Fruit fly (Drosophila melanogaster) whole organism, embryonic: Measurements from ENCODE around the gene SecCl.

ENCODE experiments used
- Awh ChIP-seq: fragments of 200-800 bp; sonication (Bioruptor generic); IDR thresholded peaks from 2 replicates; pipeline ENCODE4, ENCODE4 v1.3.6; 2022; ENCODE audit warnings: missing biosample characterization, missing genetic modification characterization
- Bteb2 ChIP-seq: fragments of 200-800 bp; sonication (Bioruptor generic); optimal IDR thresholded peaks from 2 replicates; lab custom pipeline; 2016; ENCODE audit warnings: missing biosample characterization, missing genetic modification characterization
- CG10543 ChIP-seq: fragments of 200-800 bp; sonication (Bioruptor generic); optimal IDR thresholded peaks from 3 replicates; lab custom pipeline; 2017; ENCODE audit warnings: missing biosample characterization, mild to moderate bottlenecking, missing genetic modification characterization, moderate library complexity
- CG14710 ChIP-seq: fragments of 200-800 bp; sonication (Bioruptor generic); optimal IDR thresholded peaks from 3 replicates; lab custom pipeline; 2019; ENCODE audit warnings: missing biosample characterization, mild to moderate bottlenecking, missing genetic modification characterization, moderate library complexity
- CG15696 ChIP-seq: fragments of 200-800 bp; sonication (Bioruptor generic); optimal IDR thresholded peaks from 2 replicates; lab custom pipeline; 2019; ENCODE audit warnings: missing biosample characterization, mild to moderate bottlenecking, missing genetic modification characterization, moderate library complexity
- CG16779 ChIP-seq: fragments of 200-800 bp; sonication (Bioruptor generic); IDR thresholded peaks from 2 replicates; pipeline ENCODE4 v1.3.6; 2022; ENCODE audit warnings: missing biosample characterization, missing genetic modification characterization
- CG17186 ChIP-seq: fragments of 200-800 bp; sonication (Bioruptor generic); optimal IDR thresholded peaks from 3 replicates; lab custom pipeline; 2017; ENCODE audit warnings: missing biosample characterization, missing genetic modification reagents, missing genetic modification characterization
- CG2120 ChIP-seq: fragments of 200-800 bp; sonication (Bioruptor generic); optimal IDR thresholded peaks from 3 replicates; lab custom pipeline; 2016; ENCODE audit warnings: missing biosample characterization, missing genetic modification characterization
- CG3065 ChIP-seq: fragments of 200-800 bp; sonication (Bioruptor generic); optimal IDR thresholded peaks from 2 replicates; lab custom pipeline; 2016; ENCODE audit warnings: missing biosample characterization, missing genetic modification characterization
- CG4424 ChIP-seq: fragments of 200-800 bp; sonication (Bioruptor generic); optimal IDR thresholded peaks from 3 replicates; lab custom pipeline; 2016; ENCODE audit warnings: missing biosample characterization, missing genetic modification characterization
- CG4617 ChIP-seq: fragments of 200-800 bp; sonication (Bioruptor generic); optimal IDR thresholded peaks from 3 replicates; lab custom pipeline; 2016; ENCODE audit warnings: missing biosample characterization, missing genetic modification characterization, borderline replicate concordance
- CG6272 ChIP-seq: fragments of 200-800 bp; sonication (Bioruptor generic); IDR thresholded peaks from 2 replicates; pipeline ENCODE4 v1.3.6; 2022; ENCODE audit warnings: missing biosample characterization, missing genetic modification characterization
- CG6813 ChIP-seq: fragments of 200-800 bp; sonication (Bioruptor generic); optimal IDR thresholded peaks from 2 replicates; lab custom pipeline; 2017; ENCODE audit warnings: missing biosample characterization, missing genetic modification characterization, mild to moderate bottlenecking, moderate library complexity, missing genetic modification reagents
- CG8478 ChIP-seq: fragments of >200 bp; optimal IDR thresholded peaks from 2 replicates; lab custom pipeline; 2018
- CG8765 ChIP-seq: fragments of 200-800 bp; sonication (Bioruptor generic); IDR thresholded peaks from 2 replicates; pipeline ENCODE4 v1.3.6; 2022; ENCODE audit warnings: missing biosample characterization, missing genetic modification characterization
- CG9437 ChIP-seq: fragments of 200-800 bp; sonication (Bioruptor generic); optimal IDR thresholded peaks from 2 replicates; lab custom pipeline; 2018; ENCODE audit warnings: missing biosample characterization, mild to moderate bottlenecking, missing genetic modification characterization
- CkIIα-i1 ChIP-seq: fragments of 200-800 bp; sonication (Bioruptor generic); IDR thresholded peaks from 2 replicates; pipeline ENCODE4 v1.3.6; 2022; ENCODE audit warnings: missing biosample characterization, missing genetic modification characterization
- CoRest ChIP-seq: fragments of 200-800 bp; sonication (Bioruptor generic); optimal IDR thresholded peaks from 3 replicates; lab custom pipeline; 2018; ENCODE audit warnings: missing biosample characterization, mild to moderate bottlenecking, missing genetic modification characterization, moderate library complexity
- Ets65A ChIP-seq: fragments of 200-800 bp; sonication (Bioruptor generic); peaks from one replicate; lab custom pipeline; 2016; ENCODE audit warnings: missing biosample characterization, missing genetic modification characterization
- Fer1 ChIP-seq: fragments of 200-800 bp; sonication (Bioruptor generic); optimal IDR thresholded peaks from 2 replicates; lab custom pipeline; 2017; ENCODE audit warnings: missing biosample characterization, mild to moderate bottlenecking, missing genetic modification characterization
- HmgD ChIP-seq: fragments of 200-800 bp; sonication (Bioruptor generic); optimal IDR thresholded peaks from 3 replicates; lab custom pipeline; 2016; ENCODE audit warnings: missing biosample characterization, missing genetic modification characterization
- Hr39 ChIP-seq: fragments of >200 bp; optimal IDR thresholded peaks from 2 replicates; lab custom pipeline; 2017
- Hr51 ChIP-seq, 2 experiments: fragments of 200-800 bp; sonication (Bioruptor generic); optimal IDR thresholded peaks; 2 replicates in 1 of 2; 3 replicates in 1 of 2; lab custom pipeline; 2016 to 2018; ENCODE audit warnings: missing biosample characterization in 2 of 2, missing genetic modification characterization in 2 of 2, mild to moderate bottlenecking in 1 of 2, moderate library complexity in 1 of 2
- MBD-R2 ChIP-seq: fragments of 200-800 bp; sonication (Bioruptor generic); IDR thresholded peaks from 2 replicates; pipeline ENCODE4 v1.3.6; 2022; ENCODE audit warnings: missing biosample characterization, missing genetic modification characterization
- Ravus ChIP-seq: fragments of 200-800 bp; sonication (Bioruptor generic); IDR thresholded peaks from 2 replicates; pipeline ENCODE4 v1.3.6; 2022; ENCODE audit warnings: missing biosample characterization, missing genetic modification characterization
- ara ChIP-seq: fragments of 200-800 bp; sonication (Bioruptor generic); IDR thresholded peaks from 2 replicates; pipeline ENCODE4 v1.3.6; 2022; ENCODE audit warnings: missing biosample characterization, missing genetic modification characterization
- ato ChIP-seq: fragments of 200-800 bp; sonication (Bioruptor generic); IDR thresholded peaks from 2 replicates; pipeline ENCODE4 v1.3.6; 2022; ENCODE audit warnings: missing biosample characterization, missing genetic modification characterization; ENCODE audit not compliant: partially characterized antibody
- bbx ChIP-seq: fragments of 200-800 bp; sonication (Bioruptor generic); IDR thresholded peaks from 2 replicates; pipeline ENCODE4 v1.3.6; 2022; ENCODE audit warnings: missing biosample characterization, missing genetic modification characterization; ENCODE audit not compliant: partially characterized antibody
- bsh ChIP-seq, 2 experiments: fragments of 200-800 bp; sonication (Bioruptor generic); optimal IDR thresholded peaks; 2 replicates each; lab custom pipeline; 2017 to 2018; ENCODE audit warnings: mild to moderate bottlenecking in 2 of 2, missing biosample characterization in 2 of 2, missing genetic modification characterization in 2 of 2, moderate library complexity in 1 of 2
- chif ChIP-seq, 2 experiments: fragments of 200-800 bp; sonication (Bioruptor generic); optimal IDR thresholded peaks; 3 replicates each; lab custom pipeline; 2016; ENCODE audit warnings: missing biosample characterization in 2 of 2, missing genetic modification characterization in 2 of 2
- crp ChIP-seq, 2 experiments: fragments of 200-800 bp; sonication (Bioruptor generic); optimal IDR thresholded peaks; 2 replicates in 1 of 2; 3 replicates in 1 of 2; lab custom pipeline; 2017; ENCODE audit warnings: missing biosample characterization in 2 of 2, missing genetic modification characterization in 2 of 2, mild to moderate bottlenecking in 1 of 2, moderate library complexity in 1 of 2
- dmrt99B ChIP-seq: fragments of 200-800 bp; sonication (Bioruptor generic); optimal IDR thresholded peaks from 2 replicates; lab custom pipeline; 2018; ENCODE audit warnings: missing biosample characterization, mild to moderate bottlenecking, missing genetic modification characterization, moderate library complexity
- dysf ChIP-seq: fragments of 200-800 bp; sonication (Bioruptor generic); IDR thresholded peaks from 3 replicates; pipeline ENCODE4 v1.3.6; 2022; ENCODE audit warnings: missing biosample characterization, missing genetic modification characterization
- en ChIP-seq: fragments of 200-800 bp; sonication (Bioruptor generic); optimal IDR thresholded peaks from 2 replicates; lab custom pipeline; 2016; ENCODE audit warnings: missing biosample characterization, missing genetic modification characterization
- ewg ChIP-seq: fragments of 200-800 bp; sonication (Bioruptor generic); optimal IDR thresholded peaks from 3 replicates; lab custom pipeline; 2017; ENCODE audit warnings: mild to moderate bottlenecking, missing biosample characterization, missing genetic modification reagents, missing genetic modification characterization
- eyg ChIP-seq: fragments of 200-800 bp; sonication (Bioruptor generic); optimal IDR thresholded peaks from 3 replicates; lab custom pipeline; 2016; ENCODE audit warnings: missing biosample characterization, missing genetic modification characterization
- fd102C ChIP-seq: fragments of 200-800 bp; sonication (Bioruptor generic); optimal IDR thresholded peaks from 2 replicates; lab custom pipeline; 2018; ENCODE audit warnings: missing biosample characterization, mild to moderate bottlenecking, missing genetic modification characterization, moderate library complexity
- fd64A ChIP-seq: fragments of 200-800 bp; sonication (Bioruptor generic); optimal IDR thresholded peaks from 3 replicates; lab custom pipeline; 2018; ENCODE audit warnings: missing biosample characterization, mild to moderate bottlenecking, missing genetic modification characterization
- ftz-f1 ChIP-seq: fragments of 200-800 bp; sonication (Bioruptor generic); optimal IDR thresholded peaks from 2 replicates; lab custom pipeline; 2016; ENCODE audit warnings: missing biosample characterization, missing genetic modification characterization
- fu2 ChIP-seq: fragments of 200-800 bp; sonication (Bioruptor generic); optimal IDR thresholded peaks from 2 replicates; lab custom pipeline; 2016; ENCODE audit warnings: missing biosample characterization, missing genetic modification characterization
- gcm2 ChIP-seq: fragments of 200-800 bp; sonication (Bioruptor generic); optimal IDR thresholded peaks from 2 replicates; lab custom pipeline; 2016; ENCODE audit warnings: missing biosample characterization, missing genetic modification characterization
- onecut ChIP-seq: fragments of 200-800 bp; sonication (Bioruptor generic); IDR thresholded peaks from 2 replicates; pipeline ENCODE4 v1.3.6; 2022; ENCODE audit warnings: missing biosample characterization, missing genetic modification characterization
- p53 ChIP-seq: fragments of 200-800 bp; sonication (Bioruptor generic); optimal IDR thresholded peaks from 2 replicates; lab custom pipeline; 2016; ENCODE audit warnings: missing biosample characterization, missing genetic modification characterization
- phol ChIP-seq: fragments of 200-800 bp; sonication (Bioruptor generic); optimal IDR thresholded peaks from 3 replicates; lab custom pipeline; 2018; ENCODE audit warnings: missing biosample characterization, mild to moderate bottlenecking, missing genetic modification characterization, moderate library complexity
- pros ChIP-seq: fragments of 200-800 bp; sonication (Bioruptor generic); optimal IDR thresholded peaks from 3 replicates; lab custom pipeline; 2019; ENCODE audit warnings: missing biosample characterization, mild to moderate bottlenecking, missing genetic modification characterization, moderate library complexity
- run ChIP-seq: fragments of 200-800 bp; sonication (Bioruptor generic); optimal IDR thresholded peaks from 3 replicates; lab custom pipeline; 2018; ENCODE audit warnings: missing biosample characterization, mild to moderate bottlenecking, missing genetic modification characterization
- sens ChIP-seq: fragments of 200-800 bp; sonication (Bioruptor generic); peaks from one replicate; lab custom pipeline; 2016; ENCODE audit warnings: missing biosample characterization, missing genetic modification characterization
- so ChIP-seq: fragments of 200-800 bp; sonication (Bioruptor generic); IDR thresholded peaks from 3 replicates; pipeline ENCODE4 v1.3.6; 2022; ENCODE audit warnings: missing biosample characterization, missing genetic modification characterization
- sqz ChIP-seq: fragments of 200-800 bp; sonication (Bioruptor generic); optimal IDR thresholded peaks from 3 replicates; lab custom pipeline; 2018; ENCODE audit warnings: missing biosample characterization, mild to moderate bottlenecking, missing genetic modification characterization
- twi ChIP-seq: fragments of 200-800 bp; optimal IDR thresholded peaks from 2 replicates; lab custom pipeline; 2019; ENCODE audit warnings: missing biosample characterization, mild to moderate bottlenecking, missing genetic modification characterization, moderate library complexity
- zfh1 ChIP-seq: fragments of 200-800 bp; sonication (Bioruptor generic); IDR thresholded peaks from 3 replicates; pipeline ENCODE4 v1.3.6; 2022; ENCODE audit warnings: missing biosample characterization, missing genetic modification characterization

Gene SecCl

dm6 chr3L:17428779-17429178 is 41.1 kb upstream of the SecCl start, which contains the start of gene Gorab (continued):
- TF ChIP-seq CG4617, result peak; percentile 84
- TF ChIP-seq crp (GFP tag; optimal IDR thresholded peaks at IDR 0.05; lab: Kevin White, UChicago), result peak in 1 of 2 experiments; percentile 70
- TF ChIP-seq Ravus (GFP tag; lab: Robert Waterston, UW), result peak; percentile 79
- TF ChIP-seq Hr51 (GFP tag; optimal IDR thresholded peaks at IDR 0.05; lab: Kevin White, UChicago), result peak; percentile 77 to 82
- peak; percentile 95 for TF ChIP-seq CG6272 (GFP tag; lab: Robert Waterston, UW)
- peak; percentile 85; the same call in 2 of the 3 replicates for TF ChIP-seq so (GFP tag; lab: Robert Waterston, UW)
- TF ChIP-seq pros (GFP tag; lab: Kevin White, UChicago), result no peak
- TF ChIP-seq fd102C (GFP tag; lab: Kevin White, UChicago), result no peak
- peak; percentile 93 for TF ChIP-seq CG2120
- peak; percentile 94 for TF ChIP-seq CG8765 (GFP tag; lab: Robert Waterston, UW)
- TF ChIP-seq ara (GFP tag; lab: Robert Waterston, UW), result peak; percentile 93
- no peak for TF ChIP-seq CG8478
- peak; percentile 84 for TF ChIP-seq Bteb2 (GFP tag; lab: Kevin White, UChicago)
- peak; percentile 33 for TF ChIP-seq CG17186
- peak; percentile 44 for TF ChIP-seq HmgD
- TF ChIP-seq bsh (GFP tag; optimal IDR thresholded peaks at IDR 0.05; lab: Kevin White, UChicago), result peak in 1 of 2 experiments; percentile 90
- no peak for TF ChIP-seq p53 (GFP tag; lab: Kevin White, UChicago)
- TF ChIP-seq Ets65A, result peak; percentile 99
- TF ChIP-seq CG9437 (GFP tag; lab: Kevin White, UChicago), result peak; percentile 58
- TF ChIP-seq CG16779 (GFP tag; lab: Robert Waterston, UW), result peak; percentile 71
- no peak for TF ChIP-seq CG6813 (GFP tag; lab: Kevin White, UChicago)
- peak; percentile 94 for TF ChIP-seq CG14710 (tag; lab: Kevin White, UChicago)
- TF ChIP-seq CG4424, result peak; percentile 87
- TF ChIP-seq phol (tag; lab: Kevin White, UChicago), result peak; percentile 93
- TF ChIP-seq fu2 (GFP tag; lab: Kevin White, UChicago), result peak; percentile 83
- peak; percentile 62 for TF ChIP-seq onecut (GFP tag; lab: Robert Waterston, UW)
- peak; percentile 74 for TF ChIP-seq ewg (GFP tag; lab: Kevin White, UChicago)
- TF ChIP-seq Fer1 (GFP tag; lab: Kevin White, UChicago), result peak; percentile 60
- peak; percentile 97 for TF ChIP-seq zfh1
- TF ChIP-seq CG10543 (GFP tag; lab: Kevin White, UChicago), result peak; percentile 61
- TF ChIP-seq en (GFP tag; lab: Kevin White, UChicago), result no peak
- no peak for TF ChIP-seq fd64A (GFP tag; lab: Kevin White, UChicago)
- peak; percentile 91 for TF ChIP-seq MBD-R2 (GFP tag; lab: Robert Waterston, UW)
- peak; percentile 45 for TF ChIP-seq gcm2 (GFP tag; lab: Kevin White, UChicago)
- TF ChIP-seq CoRest (tag; lab: Kevin White, UChicago), result peak; percentile 91
- TF ChIP-seq Awh (GFP tag; lab: Robert Waterston, UW), result peak; percentile 91
- peak; percentile 86 for TF ChIP-seq CG15696 (tag; lab: Kevin White, UChicago)
- TF ChIP-seq ato, result no peak
- TF ChIP-seq bbx (GFP tag; lab: Robert Waterston, UW), result peak; percentile 56; the same call in 1 of the 2 replicates
- no peak for TF ChIP-seq run (tag; lab: Kevin White, UChicago)
- TF ChIP-seq sens (GFP tag; lab: Kevin White, UChicago), result peak; percentile 96
- no peak for TF ChIP-seq CkIIα-i1 (GFP tag; lab: Robert Waterston, UW)
- TF ChIP-seq twi, result peak; percentile 67
- TF ChIP-seq dysf (GFP tag; lab: Robert Waterston, UW), result peak; percentile 97
- TF ChIP-seq CG3065 (GFP tag; lab: Kevin White, UChicago), result peak; percentile 46
- peak; percentile 44 for TF ChIP-seq sqz
- peak; percentile 2 for TF ChIP-seq ftz-f1
- no peak for TF ChIP-seq eyg
- TF ChIP-seq chif (GFP tag; optimal IDR thresholded peaks at IDR 0.05; lab: Kevin White, UChicago), result peak; percentile 62 to 79
- peak; percentile 83 for TF ChIP-seq dmrt99B
- no peak for TF ChIP-seq Hr39 (lab: Kevin White, UChicago)
